Fruit fly (Drosophila melanogaster) whole organism, prepupa: Measurements from ENCODE around the gene CG31606.

Experiments
- CG10631 ChIP-seq: fragments of 200-800 bp; sonication (Bioruptor generic); optimal IDR thresholded peaks from 2 replicates; lab custom pipeline; 2016; ENCODE audit warnings: missing biosample characterization, missing genetic modification characterization
- CG10669 ChIP-seq: fragments of 200-800 bp; sonication (Bioruptor generic); optimal IDR thresholded peaks from 3 replicates; lab custom pipeline; 2018; ENCODE audit warnings: missing biosample characterization, mild to moderate bottlenecking, missing genetic modification characterization, moderate library complexity
- CG11762 ChIP-seq: fragments of 200-800 bp; sonication (Bioruptor generic); optimal IDR thresholded peaks from 3 replicates; lab custom pipeline; 2016; ENCODE audit warnings: missing biosample characterization, missing genetic modification characterization; ENCODE audit not compliant: insufficient read depth
- CG1621 ChIP-seq: fragments of 200-800 bp; sonication (Bioruptor generic); optimal IDR thresholded peaks from 3 replicates; lab custom pipeline; 2018; ENCODE audit warnings: missing biosample characterization, mild to moderate bottlenecking, missing genetic modification characterization
- CG16779 ChIP-seq: fragments of 200-800 bp; sonication (Bioruptor generic); optimal IDR thresholded peaks from 3 replicates; lab custom pipeline; 2017; ENCODE audit warnings: missing biosample characterization, mild to moderate bottlenecking, missing genetic modification characterization
- CG31627 ChIP-seq: fragments of 200-800 bp; sonication (Bioruptor generic); optimal IDR thresholded peaks from 3 replicates; lab custom pipeline; 2016; ENCODE audit warnings: missing biosample characterization, missing genetic modification characterization
- CG32006 ChIP-seq: fragments of 200-800 bp; sonication (Bioruptor generic); optimal IDR thresholded peaks from 3 replicates; lab custom pipeline; 2017; ENCODE audit warnings: missing biosample characterization, mild to moderate bottlenecking, missing genetic modification characterization
- CG34406 ChIP-seq: fragments of 200-800 bp; sonication (Bioruptor generic); optimal IDR thresholded peaks from 3 replicates; lab custom pipeline; 2016; ENCODE audit warnings: missing biosample characterization, missing genetic modification characterization
- CG3919 ChIP-seq: fragments of 200-800 bp; sonication (Bioruptor generic); optimal IDR thresholded peaks from 3 replicates; lab custom pipeline; 2016; ENCODE audit warnings: missing biosample characterization, missing genetic modification characterization
- CG4318 ChIP-seq: fragments of 200-800 bp; sonication (Bioruptor generic); optimal IDR thresholded peaks from 3 replicates; lab custom pipeline; 2017; ENCODE audit warnings: missing biosample characterization, mild to moderate bottlenecking, missing genetic modification characterization
- CG6276 ChIP-seq: fragments of 200-800 bp; sonication (Bioruptor generic); optimal IDR thresholded peaks from 2 replicates; lab custom pipeline; 2017; ENCODE audit warnings: missing biosample characterization, mild to moderate bottlenecking, missing genetic modification characterization
- CG6808 ChIP-seq: fragments of 200-800 bp; sonication (Bioruptor generic); optimal IDR thresholded peaks from 3 replicates; lab custom pipeline; 2017; ENCODE audit warnings: missing biosample characterization, missing genetic modification characterization, mild to moderate bottlenecking, moderate library complexity, missing genetic modification reagents
- CG6854 ChIP-seq: fragments of 200-800 bp; sonication (Bioruptor generic); optimal IDR thresholded peaks from 2 replicates; lab custom pipeline; 2017; ENCODE audit warnings: missing biosample characterization, mild to moderate bottlenecking, missing genetic modification characterization
- CG7368 ChIP-seq: fragments of 200-800 bp; sonication (Bioruptor generic); optimal IDR thresholded peaks from 3 replicates; lab custom pipeline; 2016; ENCODE audit warnings: missing biosample characterization, missing genetic modification characterization
- CG8119 ChIP-seq: fragments of 200-800 bp; sonication (Bioruptor generic); IDR thresholded peaks from 3 replicates; pipeline ENCODE4 v1.3.6; 2022; ENCODE audit warnings: missing biosample characterization, missing genetic modification characterization
- CG8319 ChIP-seq: fragments of 200-800 bp; sonication (Bioruptor generic); optimal IDR thresholded peaks from 3 replicates; lab custom pipeline; 2016; ENCODE audit warnings: missing biosample characterization, missing genetic modification characterization
- CG8632 ChIP-seq: fragments of 200-800 bp; sonication (Bioruptor generic); optimal IDR thresholded peaks from 3 replicates; lab custom pipeline; 2016; ENCODE audit warnings: missing biosample characterization, missing genetic modification characterization
- CG9139 ChIP-seq: fragments of 200-800 bp; sonication (Bioruptor generic); optimal IDR thresholded peaks from 3 replicates; lab custom pipeline; 2017; ENCODE audit warnings: missing biosample characterization, mild to moderate bottlenecking, missing genetic modification characterization
- Eip75B ChIP-seq: fragments of 200-800 bp; sonication (Bioruptor generic); optimal IDR thresholded peaks from 3 replicates; lab custom pipeline; 2016; ENCODE audit warnings: missing biosample characterization, missing genetic modification characterization
- Eip93F ChIP-seq: fragments of 200-800 bp; sonication (Bioruptor generic); optimal IDR thresholded peaks from 2 replicates; lab custom pipeline; 2016; ENCODE audit warnings: missing biosample characterization, mild to moderate bottlenecking, missing genetic modification characterization
- Ets96B ChIP-seq: fragments of 200-800 bp; optimal IDR thresholded peaks from 2 replicates; lab custom pipeline; 2019; ENCODE audit warnings: missing biosample characterization, mild to moderate bottlenecking, missing genetic modification characterization, moderate library complexity
- Hr38 ChIP-seq: sonication (Bioruptor generic); optimal IDR thresholded peaks from 2 replicates; lab custom pipeline; 2016; ENCODE audit warnings: missing biosample characterization, missing genetic modification characterization
- Hr39 ChIP-seq: fragments of 200-800 bp; sonication (Bioruptor generic); optimal IDR thresholded peaks from 2 replicates; lab custom pipeline; 2016; ENCODE audit warnings: missing biosample characterization, missing genetic modification characterization
- Hr4 ChIP-seq: fragments of 200-800 bp; sonication (Bioruptor generic); optimal IDR thresholded peaks from 3 replicates; lab custom pipeline; 2016; ENCODE audit warnings: missing biosample characterization, missing genetic modification characterization
- Met ChIP-seq: fragments of 200-800 bp; sonication (Bioruptor generic); optimal IDR thresholded peaks from 3 replicates; lab custom pipeline; 2016; ENCODE audit warnings: missing biosample characterization, missing genetic modification characterization
- Smox ChIP-seq: fragments of 200-800 bp; sonication (Bioruptor generic); optimal IDR thresholded peaks from 3 replicates; lab custom pipeline; 2016; ENCODE audit warnings: missing biosample characterization, missing genetic modification characterization
- Sox102F ChIP-seq: fragments of 200-800 bp; sonication (Bioruptor generic); optimal IDR thresholded peaks from 2 replicates; lab custom pipeline; 2016; ENCODE audit warnings: missing biosample characterization, mild to moderate bottlenecking, missing genetic modification characterization
- Sox14 ChIP-seq: fragments of 200-800 bp; sonication (Bioruptor generic); optimal IDR thresholded peaks from 3 replicates; lab custom pipeline; 2016; ENCODE audit warnings: missing biosample characterization, missing genetic modification characterization
- achi ChIP-seq: fragments of 200-800 bp; sonication (Bioruptor generic); optimal IDR thresholded peaks from 3 replicates; lab custom pipeline; 2016; ENCODE audit warnings: missing biosample characterization, missing genetic modification characterization
- acj6 ChIP-seq: fragments of 200-800 bp; sonication (Bioruptor generic); optimal IDR thresholded peaks from 3 replicates; lab custom pipeline; 2016; ENCODE audit warnings: missing biosample characterization, missing genetic modification characterization
- cyc ChIP-seq: fragments of 200-800 bp; sonication (Bioruptor generic); optimal IDR thresholded peaks from 3 replicates; lab custom pipeline; 2016; ENCODE audit warnings: missing biosample characterization, missing genetic modification characterization
- dac ChIP-seq: fragments of 200-800 bp; sonication (Bioruptor generic); optimal IDR thresholded peaks from 2 replicates; lab custom pipeline; 2017; ENCODE audit warnings: missing biosample characterization, mild to moderate bottlenecking, missing genetic modification characterization
- dsx ChIP-seq: fragments of 200-800 bp; optimal IDR thresholded peaks from 3 replicates; lab custom pipeline; 2019; ENCODE audit warnings: missing biosample characterization, mild to moderate bottlenecking, missing genetic modification characterization, moderate library complexity; ENCODE audit not compliant: poor library complexity, severe bottlenecking
- eg ChIP-seq: fragments of 200-800 bp; sonication (Bioruptor generic); IDR thresholded peaks from 3 replicates; pipeline ENCODE4 v1.3.6; 2022; ENCODE audit warnings: missing biosample characterization, missing genetic modification characterization
- fd59A ChIP-seq: fragments of 200-800 bp; sonication (Bioruptor generic); optimal IDR thresholded peaks from 2 replicates; lab custom pipeline; 2017; ENCODE audit warnings: missing biosample characterization, mild to moderate bottlenecking, missing genetic modification characterization, missing genetic modification reagents
- fkh ChIP-seq: fragments of 200-800 bp; sonication (Bioruptor generic); optimal IDR thresholded peaks from 3 replicates; lab custom pipeline; 2017; ENCODE audit warnings: missing biosample characterization, mild to moderate bottlenecking, missing genetic modification characterization, moderate library complexity
- lz ChIP-seq: fragments of 200-800 bp; sonication (Bioruptor generic); optimal IDR thresholded peaks from 3 replicates; lab custom pipeline; 2016; ENCODE audit warnings: missing biosample characterization, missing genetic modification characterization
- pdm3 ChIP-seq: fragments of 200-800 bp; sonication (Bioruptor generic); optimal IDR thresholded peaks from 3 replicates; lab custom pipeline; 2016; ENCODE audit warnings: missing biosample characterization, missing genetic modification characterization
- spab ChIP-seq: fragments of 200-800 bp; sonication (Bioruptor generic); optimal IDR thresholded peaks from 2 replicates; lab custom pipeline; 2017; ENCODE audit warnings: missing biosample characterization, mild to moderate bottlenecking, missing genetic modification characterization, missing genetic modification reagents
- ss ChIP-seq, 2 experiments: fragments of 200-800 bp; sonication (Bioruptor generic); optimal IDR thresholded peaks; 2 replicates in 1 of 2; 3 replicates in 1 of 2; lab custom pipeline; 2017 to 2018; ENCODE audit warnings: mild to moderate bottlenecking in 2 of 2, missing biosample characterization in 2 of 2, missing genetic modification characterization in 2 of 2, moderate library complexity in 1 of 2
- svp ChIP-seq: fragments of 200-800 bp; sonication (Bioruptor generic); peaks from one replicate; lab custom pipeline; 2016; ENCODE audit warnings: missing biosample characterization, missing genetic modification characterization
- topi ChIP-seq: fragments of 200-800 bp; sonication (Bioruptor generic); optimal IDR thresholded peaks from 3 replicates; lab custom pipeline; 2016; ENCODE audit warnings: missing biosample characterization, missing genetic modification characterization

The CG31606 gene

DNA sequence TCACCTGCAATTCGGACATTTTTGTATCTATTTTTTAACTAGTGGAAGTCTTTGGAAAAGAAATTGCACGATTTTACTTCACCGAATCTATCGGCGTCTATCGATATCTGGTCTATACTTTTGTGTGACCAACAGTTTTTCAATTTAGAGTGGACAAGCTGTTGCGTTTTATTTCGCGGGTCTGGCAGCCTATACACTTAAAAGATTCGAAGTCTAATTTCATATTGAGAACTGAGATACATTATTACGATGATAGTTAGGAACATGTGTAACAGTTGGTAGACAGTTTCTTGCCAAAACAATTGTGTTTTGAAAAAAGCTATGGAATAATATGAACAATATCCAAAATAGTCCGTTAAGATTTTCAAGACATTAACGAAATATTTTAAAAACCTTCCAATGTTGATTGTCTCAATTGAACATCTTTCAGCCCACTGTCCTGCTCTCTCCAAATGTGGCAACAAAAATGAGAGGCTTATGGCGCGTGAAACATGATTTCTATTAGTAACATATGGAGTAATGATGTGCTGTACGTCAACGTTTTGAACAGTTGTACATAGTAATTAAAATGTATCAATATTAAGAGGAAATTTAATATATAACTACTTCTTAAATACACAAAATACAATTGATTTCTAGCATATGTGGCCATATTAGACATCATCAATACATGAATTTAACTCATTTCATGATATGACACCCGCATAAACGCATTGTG, 15.1 kb downstream of the CG31606 start, which contains the start of gene Acbp1 (continued):
- TF ChIP-seq CG6276 (GFP tag; lab: Kevin White, UChicago) (peak; percentile 98), Met (GFP tag; lab: Kevin White, UChicago) (peak; percentile 95), fkh (GFP tag; lab: Kevin White, UChicago) (peak; percentile 70), ss (GFP tag; optimal IDR thresholded peaks at IDR 0.05; lab: Kevin White, UChicago) (peak; percentile 97 to 98), spab (peak; percentile 95), CG1621 (tag; lab: Kevin White, UChicago) (peak; percentile 94), Ets96B (tag; lab: Kevin White, UChicago) (peak; percentile 98), topi (GFP tag; lab: Kevin White, UChicago) (peak; percentile 94), CG34406 (GFP tag; lab: Kevin White, UChicago) (peak; percentile 97), achi (peak; percentile 94), pdm3 (GFP tag; lab: Kevin White, UChicago) (peak; percentile 94), CG6854 (GFP tag; lab: Kevin White, UChicago) (peak; percentile 98), eg (peak; percentile 97), CG31627 (GFP tag; lab: Kevin White, UChicago) (peak; percentile 95), Hr38 (peak; percentile 69), Hr39 (GFP tag; lab: Kevin White, UChicago) (peak; percentile 94), CG16779 (tag; lab: Kevin White, UChicago) (peak; percentile 97), CG7368 (GFP tag; lab: Kevin White, UChicago) (peak; percentile 94), CG32006 (GFP tag; lab: Kevin White, UChicago) (peak; percentile 97), acj6 (GFP tag; lab: Kevin White, UChicago) (peak; percentile 94), fd59A (GFP tag; lab: Kevin White, UChicago) (peak; percentile 94), cyc (GFP tag; lab: Kevin White, UChicago) (peak; percentile 93), Sox102F (GFP tag; lab: Kevin White, UChicago) (peak; percentile 97), CG9139 (GFP tag; lab: Kevin White, UChicago) (peak; percentile 95), dsx (GFP tag; lab: Kevin White, UChicago) (peak; percentile 96), Smox (peak; percentile 95)
- TF ChIP-seq, all 60 proteins: peak for 60

DNA sequence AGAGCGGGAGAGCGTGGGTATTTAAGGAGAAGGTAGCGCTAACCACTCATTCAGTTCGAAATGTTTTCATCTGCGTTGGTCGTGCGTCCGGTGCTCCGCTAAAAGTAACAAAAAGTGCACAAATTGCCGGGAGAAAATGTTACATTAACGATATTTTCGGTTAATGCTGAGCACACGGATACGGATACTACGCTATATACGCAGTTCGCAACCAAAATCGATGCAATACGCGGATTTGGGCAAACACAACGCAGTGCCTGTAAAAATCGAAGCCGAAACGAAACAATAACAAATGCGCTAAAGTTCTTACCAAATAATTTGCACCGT, 15.6 kb downstream of the CG31606 start, which contains the start of gene Piezo:
Gene Piezo, plus strand, starts transcription at position 49 of the 327 bp plus-strand sequence.
- TF ChIP-seq acj6 (GFP tag; lab: Kevin White, UChicago) = no peak
- TF ChIP-seq ss (GFP tag; optimal IDR thresholded peaks at IDR 0.05; lab: Kevin White, UChicago) = no peak
- no peak for TF ChIP-seq lz (GFP tag; lab: Kevin White, UChicago)
- TF ChIP-seq cyc (GFP tag; lab: Kevin White, UChicago) = no peak
- no peak for TF ChIP-seq Hr4 (GFP tag; lab: Kevin White, UChicago)
- peak; percentile 50 for TF ChIP-seq CG6808 (GFP tag; lab: Kevin White, UChicago)
- TF ChIP-seq CG3919 = peak; percentile 20

DNA sequence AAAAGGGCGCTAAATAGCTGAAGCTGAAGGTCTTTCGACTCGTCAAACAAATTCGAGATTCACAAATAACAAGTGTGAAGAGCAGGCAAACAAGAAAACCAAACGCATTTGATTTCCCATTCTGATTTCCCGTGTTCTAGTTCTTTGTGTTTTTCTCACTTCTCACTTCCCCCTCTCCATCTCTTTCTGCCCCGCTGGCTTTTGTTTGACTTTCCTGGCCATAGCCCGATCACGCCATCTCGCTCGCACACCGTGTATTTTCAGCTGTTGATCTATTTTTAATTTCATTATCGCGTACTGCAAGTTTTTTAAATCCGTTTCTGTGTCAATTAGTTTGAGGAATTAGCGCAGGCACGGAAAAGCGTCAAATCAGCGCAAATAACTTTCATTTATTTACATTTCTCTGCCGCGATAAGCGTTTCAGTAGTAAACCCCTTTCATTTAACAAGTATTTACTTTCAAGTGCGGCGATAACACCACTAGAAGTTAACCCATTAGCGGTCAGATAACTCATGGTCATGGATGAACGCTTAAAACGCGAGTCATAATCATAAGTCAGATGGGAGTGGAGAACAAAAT, 16.3 kb downstream of the CG31606 start:
- TF ChIP-seq Eip93F (GFP tag; lab: Kevin White, UChicago) (no peak), eg (0 out of 3 replicates have a peak, but pooled peaks have one; percentile 30), CG16779 (tag; lab: Kevin White, UChicago) (peak; percentile 1), CG6276 (GFP tag; lab: Kevin White, UChicago) (no peak), ss (GFP tag; optimal IDR thresholded peaks at IDR 0.05; lab: Kevin White, UChicago) (no peak), fkh (GFP tag; lab: Kevin White, UChicago) (peak; percentile 93), Sox14 (GFP tag; lab: Kevin White, UChicago) (peak; percentile 30)

DNA sequence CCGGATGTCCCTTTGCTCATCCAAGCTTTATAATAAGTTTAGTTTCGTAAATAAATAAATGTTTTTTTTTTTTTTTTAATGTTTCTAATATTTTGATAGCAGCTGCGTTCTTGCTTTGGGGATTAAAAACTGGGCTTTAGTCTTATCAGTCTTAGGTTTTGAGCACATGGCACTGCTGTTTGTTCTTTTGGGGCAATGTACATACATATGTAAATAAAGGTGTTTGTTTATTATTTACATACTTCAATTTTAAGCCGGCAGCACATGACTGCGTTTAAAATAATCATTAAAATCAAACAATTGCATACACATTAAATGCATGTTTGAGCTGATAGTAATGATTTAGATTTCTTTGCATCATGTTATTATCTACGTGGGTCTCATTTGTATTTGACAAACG, 16.8 kb downstream of the CG31606 start:
- no peak for TF ChIP-seq dac (GFP tag; lab: Kevin White, UChicago)
- no peak for TF ChIP-seq Eip75B (GFP tag; lab: Kevin White, UChicago)
- TF ChIP-seq CG8632 (GFP tag; lab: Kevin White, UChicago) = no peak
- no peak for TF ChIP-seq CG8119
- peak; percentile 63 for TF ChIP-seq fkh (GFP tag; lab: Kevin White, UChicago)
- no peak for TF ChIP-seq CG3919
- peak; percentile 43 for TF ChIP-seq Sox102F (GFP tag; lab: Kevin White, UChicago)
- no peak for TF ChIP-seq CG31627 (GFP tag; lab: Kevin White, UChicago)
- TF ChIP-seq CG8319 (GFP tag; lab: Kevin White, UChicago) = no peak
- TF ChIP-seq spab = no peak
- peak; percentile 64 for TF ChIP-seq svp (GFP tag; lab: Kevin White, UChicago)
- TF ChIP-seq CG11762 (GFP tag; lab: Kevin White, UChicago) = no peak
- no peak for TF ChIP-seq eg
- no peak for TF ChIP-seq CG4318
- no peak for TF ChIP-seq CG10631
- no peak for TF ChIP-seq CG10669 (GFP tag; lab: Kevin White, UChicago)
- TF ChIP-seq Eip93F (GFP tag; lab: Kevin White, UChicago) = no peak
